Fruit fly (Drosophila melanogaster) whole organism, embryonic: ENCODE measurements around the gene Mlp84B.

Experiments
- Antp ChIP-seq: fragments of 200-800 bp; sonication (Bioruptor generic); optimal IDR thresholded peaks from 3 replicates; lab custom pipeline; 2016; ENCODE audit warnings: missing biosample characterization, missing genetic modification characterization
- CG10979 ChIP-seq: fragments of 200-800 bp; sonication (Bioruptor generic); optimal IDR thresholded peaks from 2 replicates; lab custom pipeline; 2018; ENCODE audit warnings: missing biosample characterization, mild to moderate bottlenecking, missing genetic modification characterization, moderate library complexity
- CG11504 ChIP-seq: fragments of 200-800 bp; sonication (Bioruptor generic); optimal IDR thresholded peaks from 3 replicates; lab custom pipeline; 2019; ENCODE audit warnings: missing biosample characterization, mild to moderate bottlenecking, missing genetic modification characterization, moderate library complexity
- CG13894 ChIP-seq: fragments of 200-800 bp; sonication (Bioruptor generic); optimal IDR thresholded peaks from 3 replicates; lab custom pipeline; 2018; ENCODE audit warnings: missing biosample characterization, mild to moderate bottlenecking, missing genetic modification characterization, moderate library complexity
- CG14050 ChIP-seq: fragments of 200-800 bp; sonication (Bioruptor generic); IDR thresholded peaks from 3 replicates; pipeline ENCODE4 v1.3.6; 2022; ENCODE audit warnings: missing biosample characterization, missing genetic modification characterization
- CG1602 ChIP-seq: fragments of 200-800 bp; sonication (Bioruptor generic); optimal IDR thresholded peaks from 3 replicates; lab custom pipeline; 2016; ENCODE audit warnings: missing biosample characterization, missing genetic modification characterization
- CG18011 ChIP-seq: fragments of 200-800 bp; sonication (Bioruptor generic); optimal IDR thresholded peaks from 2 replicates; lab custom pipeline; 2017; ENCODE audit warnings: missing biosample characterization, missing genetic modification characterization, mild to moderate bottlenecking, moderate library complexity, missing genotype
- CG2875 ChIP-seq: fragments of 200-800 bp; sonication (Bioruptor generic); optimal IDR thresholded peaks from 2 replicates; lab custom pipeline; 2017; ENCODE audit warnings: missing biosample characterization, mild to moderate bottlenecking, missing genetic modification characterization, missing genetic modification reagents
- CG31388 ChIP-seq: fragments of 200-800 bp; sonication (Bioruptor generic); optimal IDR thresholded peaks from 2 replicates; lab custom pipeline; 2016; ENCODE audit warnings: missing biosample characterization, missing genetic modification characterization
- CG4404 ChIP-seq: fragments of 200-800 bp; sonication (Bioruptor generic); IDR thresholded peaks from 2 replicates; pipeline ENCODE4 v1.3.6; 2022; ENCODE audit warnings: missing biosample characterization, missing genetic modification characterization
- CG4424 ChIP-seq: fragments of 200-800 bp; sonication (Bioruptor generic); optimal IDR thresholded peaks from 3 replicates; lab custom pipeline; 2016; ENCODE audit warnings: missing biosample characterization, missing genetic modification characterization
- CG4707 ChIP-seq: fragments of 200-800 bp; sonication (Bioruptor generic); optimal IDR thresholded peaks from 2 replicates; lab custom pipeline; 2018; ENCODE audit warnings: missing biosample characterization, mild to moderate bottlenecking, missing genetic modification characterization, moderate library complexity
- CG4730 ChIP-seq: fragments of 200-800 bp; sonication (Bioruptor generic); IDR thresholded peaks from 2 replicates; pipeline ENCODE4 v1.3.6; 2022; ENCODE audit warnings: missing biosample characterization, missing genetic modification characterization
- CG5180 ChIP-seq: fragments of 200-800 bp; sonication (Bioruptor generic); optimal IDR thresholded peaks from 3 replicates; lab custom pipeline; 2017; ENCODE audit warnings: missing biosample characterization, missing genetic modification characterization, mild to moderate bottlenecking, moderate library complexity, missing genetic modification reagents
- CG6175 ChIP-seq: fragments of 200-800 bp; sonication (Bioruptor generic); IDR thresholded peaks from 3 replicates; pipeline ENCODE4 v1.3.6; 2022; ENCODE audit warnings: missing biosample characterization, missing genetic modification characterization
- CG6813 ChIP-seq: fragments of 200-800 bp; sonication (Bioruptor generic); optimal IDR thresholded peaks from 2 replicates; lab custom pipeline; 2017; ENCODE audit warnings: missing biosample characterization, missing genetic modification characterization, mild to moderate bottlenecking, moderate library complexity, missing genetic modification reagents
- CG8281 ChIP-seq: fragments of 200-800 bp; sonication (Bioruptor generic); optimal IDR thresholded peaks from 2 replicates; lab custom pipeline; 2018; ENCODE audit warnings: missing biosample characterization, mild to moderate bottlenecking, missing genetic modification characterization, moderate library complexity
- CG8944 ChIP-seq: fragments of 200-800 bp; sonication (Bioruptor generic); optimal IDR thresholded peaks from 3 replicates; lab custom pipeline; 2016; ENCODE audit warnings: missing biosample characterization, missing genetic modification characterization
- CG9817 ChIP-seq: fragments of 200-800 bp; sonication (Bioruptor generic); optimal IDR thresholded peaks from 2 replicates; lab custom pipeline; 2018; ENCODE audit warnings: missing biosample characterization, mild to moderate bottlenecking, missing genetic modification characterization, moderate library complexity
- CTCF ChIP-seq: fragments of 200-800 bp; sonication (Bioruptor generic); optimal IDR thresholded peaks from 2 replicates; lab custom pipeline; 2017; ENCODE audit warnings: missing biosample characterization, mild to moderate bottlenecking, missing genetic modification characterization, moderate library complexity
- Deaf1 ChIP-seq: fragments of 200-800 bp; optimal IDR thresholded peaks from 3 replicates; lab custom pipeline; 2019; ENCODE audit warnings: missing biosample characterization, mild to moderate bottlenecking, missing genetic modification characterization, moderate library complexity
- Doc3 ChIP-seq: fragments of 200-800 bp; sonication (Bioruptor generic); IDR thresholded peaks from 3 replicates; pipeline ENCODE4 v1.3.6; 2022; ENCODE audit warnings: missing biosample characterization, missing genetic modification characterization; ENCODE audit not compliant: partially characterized antibody
- Eip74EF ChIP-seq, 2 experiments: fragments of 200-800 bp in 1 of 2; fragments of >200 bp in 1 of 2; sonication (Bioruptor generic) in 1 of 2; optimal IDR thresholded peaks; 2 replicates each; lab custom pipeline; 2017 to 2019; ENCODE audit warnings: missing biosample characterization in 2 of 2, missing genetic modification characterization in 2 of 2, mild to moderate bottlenecking in 1 of 2, moderate library complexity in 1 of 2
- Elba2 ChIP-seq: fragments of 200-800 bp; sonication (Bioruptor generic); optimal IDR thresholded peaks from 3 replicates; lab custom pipeline; 2016; ENCODE audit warnings: missing biosample characterization, missing genetic modification characterization
- Fer1 ChIP-seq: fragments of 200-800 bp; sonication (Bioruptor generic); optimal IDR thresholded peaks from 2 replicates; lab custom pipeline; 2017; ENCODE audit warnings: missing biosample characterization, mild to moderate bottlenecking, missing genetic modification characterization
- Hey ChIP-seq: fragments of 200-800 bp; sonication (Bioruptor generic); optimal IDR thresholded peaks from 3 replicates; lab custom pipeline; 2018; ENCODE audit warnings: missing biosample characterization, mild to moderate bottlenecking, missing genetic modification characterization
- Hr78 ChIP-seq, 2 experiments: fragments of 200-800 bp in 1 of 2; fragments of >200 bp in 1 of 2; sonication (Bioruptor generic) in 1 of 2; optimal IDR thresholded peaks; 2 replicates each; lab custom pipeline; 2017 to 2019; ENCODE audit warnings: missing biosample characterization in 2 of 2, missing genetic modification characterization in 2 of 2, mild to moderate bottlenecking in 1 of 2, moderate library complexity in 1 of 2
- Lhr ChIP-seq: fragments of 200-800 bp; sonication (Bioruptor generic); optimal IDR thresholded peaks from 3 replicates; lab custom pipeline; 2017; ENCODE audit warnings: mild to moderate bottlenecking, missing biosample characterization, missing genetic modification reagents, missing genetic modification characterization
- Max ChIP-seq: fragments of 200-800 bp; sonication (Bioruptor generic); optimal IDR thresholded peaks from 2 replicates; lab custom pipeline; 2016; ENCODE audit warnings: missing biosample characterization, mild to moderate bottlenecking, missing genetic modification characterization
- NC2α ChIP-seq: fragments of 200-800 bp; sonication (Bioruptor generic); optimal IDR thresholded peaks from 2 replicates; lab custom pipeline; 2016; ENCODE audit warnings: missing biosample characterization, missing genetic modification characterization
- Rfx ChIP-seq: fragments of 200-800 bp; sonication (Bioruptor generic); IDR thresholded peaks from 2 replicates; pipeline ENCODE4 v1.3.6; 2022; ENCODE audit warnings: missing biosample characterization, missing genetic modification characterization
- Taf1 ChIP-seq: fragments of 200-800 bp; sonication (Bioruptor generic); IDR thresholded peaks from 2 replicates; pipeline ENCODE4 v1.3.6; 2022; ENCODE audit warnings: missing biosample characterization, missing genetic modification characterization
- Usf ChIP-seq: fragments of 200-800 bp; sonication (Bioruptor generic); optimal IDR thresholded peaks from 2 replicates; lab custom pipeline; 2017; ENCODE audit warnings: missing genotype, missing biosample characterization, missing genetic modification characterization
- bcd ChIP-seq: fragments of 200-800 bp; sonication (Bioruptor generic); optimal IDR thresholded peaks from 2 replicates; lab custom pipeline; 2017; ENCODE audit warnings: missing biosample characterization, mild to moderate bottlenecking, missing genetic modification characterization
- bowl ChIP-seq: fragments of 200-800 bp; sonication (Bioruptor generic); IDR thresholded peaks from 2 replicates; pipeline ENCODE4 v1.3.6; 2022; ENCODE audit warnings: missing biosample characterization, missing genetic modification characterization
- cas ChIP-seq: fragments of 200-800 bp; sonication (Bioruptor generic); IDR thresholded peaks from 2 replicates; pipeline ENCODE4 v1.3.6; 2022; ENCODE audit warnings: missing biosample characterization, missing genetic modification characterization
- cg ChIP-seq: fragments of 200-800 bp; sonication (Bioruptor generic); optimal IDR thresholded peaks from 3 replicates; lab custom pipeline; 2019; ENCODE audit warnings: missing biosample characterization, mild to moderate bottlenecking, missing genetic modification characterization, moderate library complexity
- eve ChIP-seq, 2 experiments: fragments of >200 bp; optimal IDR thresholded peaks; 2 replicates each; lab custom pipeline; 2017; ENCODE audit warnings: missing biosample characterization in 2 of 2, missing genetic modification characterization in 2 of 2
- fru ChIP-seq: fragments of >200 bp; optimal IDR thresholded peaks from 2 replicates; lab custom pipeline; 2017
- gfzf ChIP-seq: fragments of 200-800 bp; sonication (Bioruptor generic); optimal IDR thresholded peaks from 2 replicates; lab custom pipeline; 2016; ENCODE audit warnings: missing biosample characterization, mild to moderate bottlenecking, missing genetic modification characterization, moderate library complexity
- gsb ChIP-seq: fragments of 200-800 bp; sonication (Bioruptor generic); IDR thresholded peaks from 2 replicates; pipeline ENCODE4 v1.3.6; 2022; ENCODE audit warnings: missing biosample characterization, missing genetic modification characterization
- insv ChIP-seq, 2 experiments: fragments of 200-800 bp; sonication (Bioruptor generic); optimal IDR thresholded peaks; 3 replicates each; lab custom pipeline; 2016 to 2018; ENCODE audit warnings: missing biosample characterization in 2 of 2, missing genetic modification characterization in 2 of 2
- jing ChIP-seq: fragments of 200-800 bp; sonication (Bioruptor generic); optimal IDR thresholded peaks from 2 replicates; lab custom pipeline; 2018; ENCODE audit warnings: missing biosample characterization, mild to moderate bottlenecking, missing genetic modification characterization
- nau ChIP-seq: fragments of 200-800 bp; sonication (Bioruptor generic); optimal IDR thresholded peaks from 3 replicates; lab custom pipeline; 2017; ENCODE audit warnings: missing biosample characterization, mild to moderate bottlenecking, missing genetic modification characterization, missing genetic modification reagents
- oc ChIP-seq: fragments of 200-800 bp; sonication (Bioruptor generic); optimal IDR thresholded peaks from 2 replicates; lab custom pipeline; 2018; ENCODE audit warnings: missing biosample characterization, mild to moderate bottlenecking, missing genetic modification characterization, moderate library complexity
- odd ChIP-seq: fragments of 200-800 bp; sonication (Bioruptor generic); optimal IDR thresholded peaks from 2 replicates; lab custom pipeline; 2017; ENCODE audit warnings: missing biosample characterization, mild to moderate bottlenecking, missing genetic modification characterization
- pho ChIP-seq: fragments of 200-800 bp; sonication (Bioruptor generic); optimal IDR thresholded peaks from 2 replicates; lab custom pipeline; 2016; ENCODE audit warnings: missing biosample characterization, missing genetic modification characterization
- pzg ChIP-seq: fragments of 200-800 bp; sonication (Bioruptor generic); optimal IDR thresholded peaks from 3 replicates; lab custom pipeline; 2018; ENCODE audit warnings: missing biosample characterization, mild to moderate bottlenecking, missing genetic modification characterization, moderate library complexity
- seq ChIP-seq: fragments of 200-800 bp; sonication (Bioruptor generic); IDR thresholded peaks from 2 replicates; pipeline ENCODE4 v1.3.6; 2022; ENCODE audit warnings: missing biosample characterization, missing genetic modification characterization
- yki ChIP-seq: fragments of >200 bp; optimal IDR thresholded peaks from 3 replicates; lab custom pipeline; 2018

Gene Mlp84B

dm6 chr3R:7144245-7144904 is 26.8 kb upstream of the Mlp84B start, which contains the start of the genes CG14610 and CG2656 (continued):
- TF ChIP-seq Rfx (peak; percentile 85), cas (GFP tag; lab: Robert Waterston, UW) (0 out of 2 replicates have a peak, but pooled peaks have one; percentile 36), CG2875 (GFP tag; lab: Kevin White, UChicago) (no peak), Antp (peak; percentile 94), CG4707 (GFP tag; lab: Kevin White, UChicago) (peak; percentile 19), CG9817 (tag; lab: Kevin White, UChicago) (peak; percentile 53), CG4404 (GFP tag; lab: Robert Waterston, UW) (no peak), NC2α (GFP tag; lab: Kevin White, UChicago) (peak; percentile 57), CG4730 (no peak), CG13894 (no peak), CG5180 (no peak), CG6175 (GFP tag; lab: Robert Waterston, UW) (no peak), fru (no peak), CTCF (peak; percentile 52), cg (GFP tag; lab: Kevin White, UChicago) (no peak), CG4424 (GFP tag; lab: Kevin White, UChicago) (peak; percentile 74), CG14050 (peak; percentile 47; the same call in 2 of the 3 replicates), Hey (tag; lab: Kevin White, UChicago) (no peak), oc (tag; lab: Kevin White, UChicago) (no peak), CG11504 (tag; lab: Kevin White, UChicago) (no peak), Fer1 (GFP tag; lab: Kevin White, UChicago) (peak; percentile 92), gfzf (GFP tag; lab: Kevin White, UChicago) (peak; percentile 52), CG6813 (no peak), Deaf1 (tag; lab: Kevin White, UChicago) (no peak), Lhr (GFP tag; lab: Kevin White, UChicago) (peak; percentile 42), Taf1 (peak; percentile 31; the same call in 1 of the 2 replicates), pzg (peak; percentile 93), insv (GFP tag; optimal IDR thresholded peaks at IDR 0.05; lab: Kevin White, UChicago) (peak in 1 of 2 experiments; percentile 27), Doc3 (GFP tag; lab: Robert Waterston, UW) (0 out of 3 replicates have a peak, but pooled peaks have one; percentile 33), bcd (GFP tag; lab: Kevin White, UChicago) (peak; percentile 68), CG8281 (tag; lab: Kevin White, UChicago) (no peak), bowl (no peak), Hr78 (GFP tag; optimal IDR thresholded peaks at IDR 0.05; lab: Kevin White, UChicago) (no peak), Usf (GFP tag; lab: Kevin White, UChicago) (peak; percentile 3), Eip74EF (GFP tag; optimal IDR thresholded peaks at IDR 0.05; lab: Kevin White, UChicago) (no peak), CG1602 (GFP tag; lab: Kevin White, UChicago) (peak; percentile 80), eve (GFP tag; optimal IDR thresholded peaks at IDR 0.05; lab: Kevin White, UChicago) (no peak), nau (GFP tag; lab: Kevin White, UChicago) (no peak), CG10979 (tag; lab: Kevin White, UChicago) (peak; percentile 48), odd (GFP tag; lab: Kevin White, UChicago) (no peak), CG18011 (GFP tag; lab: Kevin White, UChicago) (peak; percentile 72), pho (GFP tag; lab: Kevin White, UChicago) (peak; percentile 78), Elba2 (peak; percentile 25), seq (GFP tag; lab: Robert Waterston, UW) (peak; percentile 22; the same call in 1 of the 2 replicates), CG31388 (GFP tag; lab: Kevin White, UChicago) (peak; percentile 21), jing (GFP tag; lab: Kevin White, UChicago) (no peak), Max (peak; percentile 75), yki (lab: Kevin White, UChicago) (no peak), CG8944 (GFP tag; lab: Kevin White, UChicago) (peak; percentile 89), gsb (GFP tag; lab: Robert Waterston, UW) (no peak)
